Worm (Caenorhabditis elegans): ENCODE measurements around the gene srh-236.

DNA sequence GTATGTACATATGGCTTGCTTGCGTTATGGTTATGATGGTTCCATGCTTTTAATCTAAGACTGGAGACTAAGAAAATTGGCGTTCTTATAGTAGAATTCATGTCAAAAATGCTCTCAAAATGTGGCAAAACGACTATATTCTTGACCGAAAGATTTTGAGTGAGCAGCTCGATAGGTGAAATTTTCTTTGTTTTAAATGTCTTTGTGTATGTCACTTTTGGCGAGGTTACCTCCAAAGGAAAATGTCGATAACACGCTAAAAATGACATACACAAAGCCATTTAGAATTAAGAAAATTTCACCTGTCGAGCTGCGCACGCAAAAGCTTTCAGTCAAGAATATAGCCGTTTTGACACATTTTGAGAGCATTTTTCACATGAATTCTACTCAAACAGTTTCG lies 44.4 kb downstream of the srh-236 start, which contains the start of gene srz-66:
- TF ChIP-seq him-1 (tag; optimal IDR thresholded peaks at IDR 0.05) = no peak
- no peak for TF ChIP-seq dao-5 (tag; optimal IDR thresholded peaks at IDR 0.05)
- TF ChIP-seq W03F9.2 (tag; optimal IDR thresholded peaks at IDR 0.05) = no peak
